Fruit fly (Drosophila melanogaster) whole organism, embryonic: ENCODE data around the gene cv-c.

Experiments used
- ATbp ChIP-seq: fragments of 200-800 bp; sonication (Bioruptor generic); optimal IDR thresholded peaks from 2 replicates; lab custom pipeline; 2017; ENCODE audit warnings: missing biosample characterization, mild to moderate bottlenecking, missing genetic modification characterization, missing genetic modification reagents
- Atf-2 ChIP-seq: fragments of 200-800 bp; sonication (Bioruptor generic); optimal IDR thresholded peaks from 2 replicates; lab custom pipeline; 2016; ENCODE audit warnings: missing biosample characterization, missing genetic modification characterization
- Awh ChIP-seq: fragments of 200-800 bp; sonication (Bioruptor generic); IDR thresholded peaks from 2 replicates; pipeline ENCODE4, ENCODE4 v1.3.6; 2022; ENCODE audit warnings: missing biosample characterization, missing genetic modification characterization
- Bgb ChIP-seq: fragments of 200-800 bp; sonication (Bioruptor generic); IDR thresholded peaks from 2 replicates; pipeline ENCODE4 v1.3.6; 2022; ENCODE audit warnings: missing biosample characterization, missing genetic modification characterization; ENCODE audit not compliant: partially characterized antibody
- CG10543 ChIP-seq: fragments of 200-800 bp; sonication (Bioruptor generic); optimal IDR thresholded peaks from 3 replicates; lab custom pipeline; 2017; ENCODE audit warnings: missing biosample characterization, mild to moderate bottlenecking, missing genetic modification characterization, moderate library complexity
- CG11093 ChIP-seq: fragments of 200-800 bp; sonication (Bioruptor generic); IDR thresholded peaks from 3 replicates; pipeline ENCODE4 v1.3.6; 2022; ENCODE audit warnings: missing biosample characterization, missing genetic modification characterization
- CG12659 ChIP-seq: fragments of 200-800 bp; sonication (Bioruptor generic); optimal IDR thresholded peaks from 3 replicates; lab custom pipeline; 2017; ENCODE audit warnings: mild to moderate bottlenecking, missing biosample characterization, missing genetic modification reagents, missing genetic modification characterization
- CG15269 ChIP-seq: fragments of 200-800 bp; sonication (Bioruptor generic); optimal IDR thresholded peaks from 2 replicates; lab custom pipeline; 2018; ENCODE audit warnings: missing biosample characterization, mild to moderate bottlenecking, missing genetic modification characterization, moderate library complexity
- CG1647 ChIP-seq: fragments of 200-800 bp; sonication (Bioruptor generic); optimal IDR thresholded peaks from 3 replicates; lab custom pipeline; 2016; ENCODE audit warnings: missing biosample characterization, missing genetic modification characterization
- CG17612 ChIP-seq: fragments of 200-800 bp; sonication (Bioruptor generic); IDR thresholded peaks from 2 replicates; pipeline ENCODE4 v1.3.6; 2022; ENCODE audit warnings: missing biosample characterization, missing genetic modification characterization
- CG2120 ChIP-seq: fragments of 200-800 bp; sonication (Bioruptor generic); optimal IDR thresholded peaks from 3 replicates; lab custom pipeline; 2016; ENCODE audit warnings: missing biosample characterization, missing genetic modification characterization
- CG3847 ChIP-seq: fragments of 200-800 bp; sonication (Bioruptor generic); IDR thresholded peaks from 2 replicates; pipeline ENCODE4 v1.3.6; 2022; ENCODE audit warnings: missing biosample characterization, missing genetic modification characterization
- CG42726 ChIP-seq: fragments of 200-800 bp; sonication (Bioruptor generic); IDR thresholded peaks from 2 replicates; pipeline ENCODE4 v1.3.6; 2022; ENCODE audit warnings: missing biosample characterization, missing genetic modification characterization; ENCODE audit not compliant: partially characterized antibody
- CG43689 ChIP-seq: fragments of 200-800 bp; sonication (Bioruptor generic); IDR thresholded peaks from 2 replicates; pipeline ENCODE4 v1.3.6; 2022; ENCODE audit warnings: missing biosample characterization, missing genetic modification characterization
- CG4424 ChIP-seq: fragments of 200-800 bp; sonication (Bioruptor generic); optimal IDR thresholded peaks from 3 replicates; lab custom pipeline; 2016; ENCODE audit warnings: missing biosample characterization, missing genetic modification characterization
- CG4617 ChIP-seq: fragments of 200-800 bp; sonication (Bioruptor generic); optimal IDR thresholded peaks from 3 replicates; lab custom pipeline; 2016; ENCODE audit warnings: missing biosample characterization, missing genetic modification characterization, borderline replicate concordance
- CG7987 ChIP-seq: fragments of 200-800 bp; sonication (Bioruptor generic); optimal IDR thresholded peaks from 2 replicates; lab custom pipeline; 2018; ENCODE audit warnings: missing biosample characterization, mild to moderate bottlenecking, missing genetic modification characterization, moderate library complexity
- Deaf1 ChIP-seq: fragments of 200-800 bp; optimal IDR thresholded peaks from 3 replicates; lab custom pipeline; 2019; ENCODE audit warnings: missing biosample characterization, mild to moderate bottlenecking, missing genetic modification characterization, moderate library complexity
- Elba2 ChIP-seq: fragments of 200-800 bp; sonication (Bioruptor generic); optimal IDR thresholded peaks from 3 replicates; lab custom pipeline; 2016; ENCODE audit warnings: missing biosample characterization, missing genetic modification characterization
- Lpt ChIP-seq: fragments of >200 bp; optimal IDR thresholded peaks from 2 replicates; lab custom pipeline; 2018; ENCODE audit warnings: missing biosample characterization, missing genetic modification characterization
- MBD-R2 ChIP-seq: fragments of 200-800 bp; sonication (Bioruptor generic); IDR thresholded peaks from 2 replicates; pipeline ENCODE4 v1.3.6; 2022; ENCODE audit warnings: missing biosample characterization, missing genetic modification characterization
- MTF-1 ChIP-seq: fragments of 200-800 bp; sonication (Bioruptor generic); optimal IDR thresholded peaks from 2 replicates; lab custom pipeline; 2018; ENCODE audit warnings: missing biosample characterization, mild to moderate bottlenecking, missing genetic modification characterization, borderline replicate concordance
- Mad ChIP-seq: fragments of 200-800 bp; sonication (Bioruptor generic); optimal IDR thresholded peaks from 2 replicates; lab custom pipeline; 2016; ENCODE audit warnings: missing biosample characterization, missing genetic modification characterization
- Meics ChIP-seq: fragments of 200-800 bp; sonication (Bioruptor generic); optimal IDR thresholded peaks from 2 replicates; lab custom pipeline; 2017; ENCODE audit warnings: missing biosample characterization, mild to moderate bottlenecking, missing genetic modification characterization
- Mes4 ChIP-seq: fragments of 200-800 bp; sonication (Bioruptor generic); optimal IDR thresholded peaks from 2 replicates; lab custom pipeline; 2016; ENCODE audit warnings: missing biosample characterization, missing genetic modification characterization
- Oli ChIP-seq: fragments of 200-800 bp; sonication (Bioruptor generic); optimal IDR thresholded peaks from 2 replicates; lab custom pipeline; 2018; ENCODE audit warnings: missing biosample characterization, mild to moderate bottlenecking, missing genetic modification characterization, moderate library complexity
- Poxn ChIP-seq: fragments of 200-800 bp; sonication (Bioruptor generic); IDR thresholded peaks from 2 replicates; pipeline ENCODE4 v1.3.6; 2022; ENCODE audit warnings: missing biosample characterization, missing genetic modification characterization
- Rfx ChIP-seq: fragments of 200-800 bp; sonication (Bioruptor generic); IDR thresholded peaks from 2 replicates; pipeline ENCODE4 v1.3.6; 2022; ENCODE audit warnings: missing biosample characterization, missing genetic modification characterization
- ac ChIP-seq: fragments of 200-800 bp; sonication (Bioruptor generic); optimal IDR thresholded peaks from 3 replicates; lab custom pipeline; 2017; ENCODE audit warnings: missing biosample characterization, mild to moderate bottlenecking, missing genetic modification characterization
- ash1 ChIP-seq: fragments of 200-800 bp; sonication (Bioruptor generic); optimal IDR thresholded peaks from 2 replicates; lab custom pipeline; 2018; ENCODE audit warnings: missing biosample characterization, mild to moderate bottlenecking, missing genetic modification characterization
- bbx ChIP-seq: fragments of 200-800 bp; sonication (Bioruptor generic); IDR thresholded peaks from 2 replicates; pipeline ENCODE4 v1.3.6; 2022; ENCODE audit warnings: missing biosample characterization, missing genetic modification characterization; ENCODE audit not compliant: partially characterized antibody
- chinmo ChIP-seq: fragments of 200-800 bp; sonication (Bioruptor generic); IDR thresholded peaks from 4 replicates; pipeline ENCODE4 v1.3.6; 2022; ENCODE audit warnings: missing biosample characterization, missing genetic modification characterization; ENCODE audit not compliant: partially characterized antibody
- chm ChIP-seq: fragments of 200-800 bp; sonication (Bioruptor generic); IDR thresholded peaks from 2 replicates; pipeline ENCODE4 v1.3.6; 2022; ENCODE audit warnings: missing biosample characterization, missing genetic modification characterization
- dan ChIP-seq: fragments of 200-800 bp; sonication (Bioruptor generic); IDR thresholded peaks from 2 replicates; pipeline ENCODE4 v1.3.6; 2022; ENCODE audit warnings: missing biosample characterization, missing genetic modification characterization
- ems ChIP-seq: fragments of 200-800 bp; sonication (Bioruptor generic); optimal IDR thresholded peaks from 3 replicates; lab custom pipeline; 2016; ENCODE audit warnings: missing biosample characterization, missing genetic modification characterization
- esg ChIP-seq: fragments of 200-800 bp; sonication (Bioruptor generic); conservative IDR thresholded peaks from 2 replicates; pipeline ENCODE4 v1.3.6; 2022; ENCODE audit warnings: missing biosample characterization, missing genetic modification characterization
- fd3F ChIP-seq: fragments of 200-800 bp; sonication (Bioruptor generic); optimal IDR thresholded peaks from 2 replicates; lab custom pipeline; 2018; ENCODE audit warnings: missing biosample characterization, mild to moderate bottlenecking, missing genetic modification characterization, moderate library complexity
- ftz-f1 ChIP-seq: fragments of 200-800 bp; sonication (Bioruptor generic); optimal IDR thresholded peaks from 2 replicates; lab custom pipeline; 2016; ENCODE audit warnings: missing biosample characterization, missing genetic modification characterization
- hbn ChIP-seq: fragments of 200-800 bp; sonication (Bioruptor generic); IDR thresholded peaks from 2 replicates; pipeline ENCODE4 v1.3.6; 2022; ENCODE audit warnings: missing biosample characterization, missing genetic modification characterization; ENCODE audit not compliant: partially characterized antibody
- jigr1 ChIP-seq: fragments of 200-800 bp; sonication (Bioruptor generic); IDR thresholded peaks from 3 replicates; pipeline ENCODE4 v1.3.6; 2022; ENCODE audit warnings: missing biosample characterization, missing genetic modification characterization
- lbe ChIP-seq: fragments of 200-800 bp; sonication (Bioruptor generic); optimal IDR thresholded peaks from 2 replicates; lab custom pipeline; 2016; ENCODE audit warnings: missing biosample characterization, mild to moderate bottlenecking, missing genetic modification characterization
- pnt ChIP-seq: fragments of 200-800 bp; sonication (Bioruptor generic); optimal IDR thresholded peaks from 3 replicates; lab custom pipeline; 2016; ENCODE audit warnings: missing biosample characterization, missing genetic modification characterization
- repo ChIP-seq: fragments of 200-800 bp; sonication (Bioruptor generic); optimal IDR thresholded peaks from 2 replicates; lab custom pipeline; 2016; ENCODE audit warnings: missing biosample characterization, missing genetic modification characterization
- scrt ChIP-seq: fragments of 200-800 bp; sonication (Bioruptor generic); optimal IDR thresholded peaks from 2 replicates; lab custom pipeline; 2018; ENCODE audit warnings: missing biosample characterization, mild to moderate bottlenecking, missing genetic modification characterization, moderate library complexity
- sima ChIP-seq: fragments of 200-800 bp; sonication (Bioruptor generic); optimal IDR thresholded peaks from 2 replicates; lab custom pipeline; 2016; ENCODE audit warnings: missing biosample characterization, missing genetic modification characterization
- sna ChIP-seq: fragments of 200-800 bp; sonication (Bioruptor generic); IDR thresholded peaks from 2 replicates; pipeline ENCODE4 v1.3.6; 2022; ENCODE audit warnings: missing biosample characterization, missing genetic modification characterization; ENCODE audit not compliant: partially characterized antibody
- sr ChIP-seq: fragments of 200-800 bp; sonication (Bioruptor generic); IDR thresholded peaks from 3 replicates; pipeline ENCODE4 v1.3.6; 2022; ENCODE audit warnings: missing biosample characterization, missing genetic modification characterization
- tin ChIP-seq: fragments of 200-800 bp; sonication (Bioruptor generic); optimal IDR thresholded peaks from 3 replicates; lab custom pipeline; 2016; ENCODE audit warnings: missing biosample characterization, missing genetic modification characterization
- tio ChIP-seq: fragments of 200-800 bp; sonication (Bioruptor generic); optimal IDR thresholded peaks from 2 replicates; lab custom pipeline; 2017; ENCODE audit warnings: missing biosample characterization, missing genetic modification characterization, inconsistent platforms
- vfl ChIP-seq: fragments of 200-800 bp; sonication (Bioruptor generic); optimal IDR thresholded peaks from 2 replicates; lab custom pipeline; 2016; ENCODE audit warnings: missing biosample characterization, missing genetic modification characterization
- wdn ChIP-seq: fragments of 200-800 bp; sonication (Bioruptor generic); IDR thresholded peaks from 2 replicates; pipeline ENCODE4 v1.3.6; 2022; ENCODE audit warnings: missing biosample characterization, missing genetic modification characterization

Gene cv-c

DNA sequence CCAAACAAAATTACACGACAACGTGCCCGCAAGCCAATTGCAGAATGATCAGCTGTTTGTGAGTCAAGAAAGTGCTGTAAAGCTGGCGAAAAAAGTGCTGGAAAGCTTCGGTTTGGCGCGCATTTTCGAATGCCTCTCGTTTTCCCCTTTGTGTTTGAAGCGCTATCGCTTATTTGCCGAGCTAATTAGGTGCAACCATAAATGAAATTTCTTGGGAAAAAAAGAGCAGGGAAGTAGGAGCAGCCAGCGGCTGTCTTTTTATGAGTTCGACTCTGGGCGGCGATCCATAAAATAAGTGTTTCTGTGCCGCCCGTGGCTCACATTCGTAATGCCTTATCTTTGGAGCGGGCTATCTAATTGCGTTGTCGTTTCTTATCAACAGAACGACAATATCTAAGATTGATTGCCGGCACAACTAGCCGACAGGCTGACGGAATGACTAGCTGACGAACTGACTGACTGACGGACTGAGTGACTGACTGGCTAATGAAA, 119.7 kb downstream of the cv-c start, which contains the start of gene Dnaaf5 (continued):
- TF ChIP-seq MTF-1 (GFP tag; lab: Kevin White, UChicago) (no peak), CG17612 (GFP tag; lab: Robert Waterston, UW) (no peak), dan (GFP tag; lab: Robert Waterston, UW) (no peak), esg (GFP tag; lab: Robert Waterston, UW) (no peak), sr (GFP tag; lab: Robert Waterston, UW) (no peak), chinmo (GFP tag; lab: Robert Waterston, UW) (no peak), CG12659 (GFP tag; lab: Kevin White, UChicago) (peak; percentile 4), Oli (tag; lab: Kevin White, UChicago) (no peak), CG7987 (no peak), ash1 (GFP tag; lab: Kevin White, UChicago) (no peak), CG15269 (tag; lab: Kevin White, UChicago) (peak; percentile 1), CG43689 (GFP tag; lab: Robert Waterston, UW) (no peak), ac (GFP tag; lab: Kevin White, UChicago) (no peak), sima (GFP tag; lab: Kevin White, UChicago) (no peak), tin (GFP tag; lab: Kevin White, UChicago) (no peak), Mad (no peak), ftz-f1 (no peak), Elba2 (GFP tag; lab: Kevin White, UChicago) (no peak), bbx (GFP tag; lab: Robert Waterston, UW) (no peak), Meics (GFP tag; lab: Kevin White, UChicago) (no peak), CG4424 (GFP tag; lab: Kevin White, UChicago) (no peak), CG42726 (no peak), Bgb (0 out of 2 replicates have a peak, but pooled peaks have one; percentile 26), tio (GFP tag; lab: Kevin White, UChicago) (no peak), CG3847 (GFP tag; lab: Robert Waterston, UW) (peak; percentile 34; the same call in 1 of the 2 replicates), scrt (GFP tag; lab: Kevin White, UChicago) (no peak), hbn (no peak), fd3F (GFP tag; lab: Kevin White, UChicago) (no peak), lbe (GFP tag; lab: Kevin White, UChicago) (peak; percentile 77), CG2120 (peak; percentile 21), chm (GFP tag; lab: Robert Waterston, UW) (no peak), ems (GFP tag; lab: Kevin White, UChicago) (no peak), pnt (no peak), CG4617 (no peak), CG11093 (GFP tag; lab: Robert Waterston, UW) (no peak), Atf-2 (no peak), CG1647 (GFP tag; lab: Kevin White, UChicago) (no peak), wdn (no peak), ATbp (GFP tag; lab: Kevin White, UChicago) (peak; percentile 35), jigr1 (GFP tag; lab: Robert Waterston, UW) (no peak), Awh (GFP tag; lab: Robert Waterston, UW) (no peak), repo (no peak), vfl (GFP tag; lab: Kevin White, UChicago) (no peak), Mes4 (GFP tag; lab: Kevin White, UChicago) (no peak), Lpt (GFP tag; lab: Kevin White, UChicago) (no peak), CG10543 (GFP tag; lab: Kevin White, UChicago) (peak; percentile 70), MBD-R2 (GFP tag; lab: Robert Waterston, UW) (peak; percentile 51; the same call in 1 of the 2 replicates), sna (0 out of 2 replicates have a peak, but pooled peaks have one; percentile 17), Rfx (GFP tag; lab: Robert Waterston, UW) (0 out of 2 replicates have a peak, but pooled peaks have one; percentile 30), Poxn (GFP tag; lab: Robert Waterston, UW) (no peak), Deaf1 (tag; lab: Kevin White, UChicago) (peak; percentile 32)
